Fruit fly (Drosophila melanogaster) whole organism, prepupa: ENCODE data around the gene H.
A peak's percentile ranks its signal among the peaks of the same experiment; 100 is the strongest.

ENCODE experiments used
- Blimp-1 ChIP-seq: fragments of 200-800 bp; sonication (Bioruptor generic); optimal IDR thresholded peaks from 3 replicates; lab custom pipeline; 2017; ENCODE audit warnings: missing biosample characterization, missing genetic modification characterization, mild to moderate bottlenecking, moderate library complexity, missing genetic modification reagents
- CG10631 ChIP-seq: fragments of 200-800 bp; sonication (Bioruptor generic); optimal IDR thresholded peaks from 2 replicates; lab custom pipeline; 2016; ENCODE audit warnings: missing biosample characterization, missing genetic modification characterization
- CG10669 ChIP-seq: fragments of 200-800 bp; sonication (Bioruptor generic); optimal IDR thresholded peaks from 3 replicates; lab custom pipeline; 2018; ENCODE audit warnings: missing biosample characterization, mild to moderate bottlenecking, missing genetic modification characterization, moderate library complexity
- CG11294 ChIP-seq: fragments of 200-800 bp; sonication (Bioruptor generic); IDR thresholded peaks from 2 replicates; pipeline ENCODE4 v1.3.6; 2022; ENCODE audit warnings: missing biosample characterization, missing genetic modification characterization
- CG11762 ChIP-seq: fragments of 200-800 bp; sonication (Bioruptor generic); optimal IDR thresholded peaks from 3 replicates; lab custom pipeline; 2016; ENCODE audit warnings: missing biosample characterization, missing genetic modification characterization; ENCODE audit not compliant: insufficient read depth
- CG11902 ChIP-seq: fragments of 200-800 bp; sonication (Bioruptor generic); optimal IDR thresholded peaks from 3 replicates; lab custom pipeline; 2016; ENCODE audit warnings: missing biosample characterization, missing genetic modification characterization
- CG15336 ChIP-seq: fragments of 200-800 bp; sonication (Bioruptor generic); IDR thresholded peaks from 2 replicates; pipeline ENCODE4 v1.3.6; 2022; ENCODE audit warnings: missing biosample characterization, missing genetic modification characterization
- CG1621 ChIP-seq: fragments of 200-800 bp; sonication (Bioruptor generic); optimal IDR thresholded peaks from 3 replicates; lab custom pipeline; 2018; ENCODE audit warnings: missing biosample characterization, mild to moderate bottlenecking, missing genetic modification characterization
- CG16779 ChIP-seq: fragments of 200-800 bp; sonication (Bioruptor generic); optimal IDR thresholded peaks from 3 replicates; lab custom pipeline; 2017; ENCODE audit warnings: missing biosample characterization, mild to moderate bottlenecking, missing genetic modification characterization
- CG3032 ChIP-seq: fragments of 200-800 bp; optimal IDR thresholded peaks from 2 replicates; lab custom pipeline; 2019; ENCODE audit warnings: missing biosample characterization, mild to moderate bottlenecking, missing genetic modification characterization, moderate library complexity
- CG31627 ChIP-seq: fragments of 200-800 bp; sonication (Bioruptor generic); optimal IDR thresholded peaks from 3 replicates; lab custom pipeline; 2016; ENCODE audit warnings: missing biosample characterization, missing genetic modification characterization
- CG32006 ChIP-seq: fragments of 200-800 bp; sonication (Bioruptor generic); optimal IDR thresholded peaks from 3 replicates; lab custom pipeline; 2017; ENCODE audit warnings: missing biosample characterization, mild to moderate bottlenecking, missing genetic modification characterization
- CG4318 ChIP-seq: fragments of 200-800 bp; sonication (Bioruptor generic); optimal IDR thresholded peaks from 3 replicates; lab custom pipeline; 2017; ENCODE audit warnings: missing biosample characterization, mild to moderate bottlenecking, missing genetic modification characterization
- CG6163 ChIP-seq: fragments of 200-800 bp; sonication (Bioruptor generic); IDR thresholded peaks from 3 replicates; pipeline ENCODE4 v1.3.6; 2022; ENCODE audit warnings: missing biosample characterization, missing genetic modification characterization
- CG6276 ChIP-seq: fragments of 200-800 bp; sonication (Bioruptor generic); optimal IDR thresholded peaks from 2 replicates; lab custom pipeline; 2017; ENCODE audit warnings: missing biosample characterization, mild to moderate bottlenecking, missing genetic modification characterization
- CG6808 ChIP-seq: fragments of 200-800 bp; sonication (Bioruptor generic); optimal IDR thresholded peaks from 3 replicates; lab custom pipeline; 2017; ENCODE audit warnings: missing biosample characterization, missing genetic modification characterization, mild to moderate bottlenecking, moderate library complexity, missing genetic modification reagents
- CG6854 ChIP-seq: fragments of 200-800 bp; sonication (Bioruptor generic); optimal IDR thresholded peaks from 2 replicates; lab custom pipeline; 2017; ENCODE audit warnings: missing biosample characterization, mild to moderate bottlenecking, missing genetic modification characterization
- CG8319 ChIP-seq: fragments of 200-800 bp; sonication (Bioruptor generic); optimal IDR thresholded peaks from 3 replicates; lab custom pipeline; 2016; ENCODE audit warnings: missing biosample characterization, missing genetic modification characterization
- CG8632 ChIP-seq: fragments of 200-800 bp; sonication (Bioruptor generic); optimal IDR thresholded peaks from 3 replicates; lab custom pipeline; 2016; ENCODE audit warnings: missing biosample characterization, missing genetic modification characterization
- CG9139 ChIP-seq: fragments of 200-800 bp; sonication (Bioruptor generic); optimal IDR thresholded peaks from 3 replicates; lab custom pipeline; 2017; ENCODE audit warnings: missing biosample characterization, mild to moderate bottlenecking, missing genetic modification characterization
- Eip75B ChIP-seq: fragments of 200-800 bp; sonication (Bioruptor generic); optimal IDR thresholded peaks from 3 replicates; lab custom pipeline; 2016; ENCODE audit warnings: missing biosample characterization, missing genetic modification characterization
- Eip78C ChIP-seq: fragments of 200-800 bp; sonication (Bioruptor generic); peaks from one replicate; lab custom pipeline; 2016; ENCODE audit warnings: missing biosample characterization, missing genetic modification characterization
- Gug ChIP-seq: fragments of 200-800 bp; sonication (Bioruptor generic); IDR thresholded peaks from 2 replicates; pipeline ENCODE4 v1.3.6; 2022; ENCODE audit warnings: missing biosample characterization, missing genetic modification characterization
- Hr38 ChIP-seq: sonication (Bioruptor generic); optimal IDR thresholded peaks from 2 replicates; lab custom pipeline; 2016; ENCODE audit warnings: missing biosample characterization, missing genetic modification characterization
- Hr39 ChIP-seq: fragments of 200-800 bp; sonication (Bioruptor generic); optimal IDR thresholded peaks from 2 replicates; lab custom pipeline; 2016; ENCODE audit warnings: missing biosample characterization, missing genetic modification characterization
- Hr4 ChIP-seq: fragments of 200-800 bp; sonication (Bioruptor generic); optimal IDR thresholded peaks from 3 replicates; lab custom pipeline; 2016; ENCODE audit warnings: missing biosample characterization, missing genetic modification characterization
- Lpt ChIP-seq: fragments of 200-800 bp; sonication (Bioruptor generic); optimal IDR thresholded peaks from 3 replicates; lab custom pipeline; 2016; ENCODE audit warnings: missing biosample characterization, missing genetic modification characterization
- OdsH ChIP-seq: fragments of 200-800 bp; sonication (Bioruptor generic); optimal IDR thresholded peaks from 3 replicates; lab custom pipeline; 2016; ENCODE audit warnings: missing biosample characterization, missing genetic modification characterization
- Sox102F ChIP-seq: fragments of 200-800 bp; sonication (Bioruptor generic); optimal IDR thresholded peaks from 2 replicates; lab custom pipeline; 2016; ENCODE audit warnings: missing biosample characterization, mild to moderate bottlenecking, missing genetic modification characterization
- Sox14 ChIP-seq: fragments of 200-800 bp; sonication (Bioruptor generic); optimal IDR thresholded peaks from 3 replicates; lab custom pipeline; 2016; ENCODE audit warnings: missing biosample characterization, missing genetic modification characterization
- acj6 ChIP-seq: fragments of 200-800 bp; sonication (Bioruptor generic); optimal IDR thresholded peaks from 3 replicates; lab custom pipeline; 2016; ENCODE audit warnings: missing biosample characterization, missing genetic modification characterization
- cyc ChIP-seq: fragments of 200-800 bp; sonication (Bioruptor generic); optimal IDR thresholded peaks from 3 replicates; lab custom pipeline; 2016; ENCODE audit warnings: missing biosample characterization, missing genetic modification characterization
- eg ChIP-seq: fragments of 200-800 bp; sonication (Bioruptor generic); IDR thresholded peaks from 3 replicates; pipeline ENCODE4 v1.3.6; 2022; ENCODE audit warnings: missing biosample characterization, missing genetic modification characterization
- esn ChIP-seq: fragments of 200-800 bp; sonication (Bioruptor generic); optimal IDR thresholded peaks from 2 replicates; lab custom pipeline; 2016; ENCODE audit warnings: missing biosample characterization, mild to moderate bottlenecking, missing genetic modification characterization, moderate library complexity
- fd85E ChIP-seq: fragments of 200-800 bp; sonication (Bioruptor generic); optimal IDR thresholded peaks from 3 replicates; lab custom pipeline; 2016; ENCODE audit warnings: missing biosample characterization, missing genetic modification characterization
- lz ChIP-seq: fragments of 200-800 bp; sonication (Bioruptor generic); optimal IDR thresholded peaks from 3 replicates; lab custom pipeline; 2016; ENCODE audit warnings: missing biosample characterization, missing genetic modification characterization
- net ChIP-seq: fragments of 200-800 bp; sonication (Bioruptor generic); optimal IDR thresholded peaks from 3 replicates; lab custom pipeline; 2016; ENCODE audit warnings: missing biosample characterization, missing genetic modification characterization
- pdm3 ChIP-seq: fragments of 200-800 bp; sonication (Bioruptor generic); optimal IDR thresholded peaks from 3 replicates; lab custom pipeline; 2016; ENCODE audit warnings: missing biosample characterization, missing genetic modification characterization
- salr ChIP-seq, 2 experiments: fragments of 200-800 bp; sonication (Bioruptor generic); optimal IDR thresholded peaks; 3 replicates each; lab custom pipeline; 2016 to 2018; ENCODE audit warnings: missing biosample characterization in 2 of 2, missing genetic modification characterization in 2 of 2, mild to moderate bottlenecking in 1 of 2
- ss ChIP-seq, 2 experiments: fragments of 200-800 bp; sonication (Bioruptor generic); optimal IDR thresholded peaks; 2 replicates in 1 of 2; 3 replicates in 1 of 2; lab custom pipeline; 2017 to 2018; ENCODE audit warnings: mild to moderate bottlenecking in 2 of 2, missing biosample characterization in 2 of 2, missing genetic modification characterization in 2 of 2, moderate library complexity in 1 of 2
- topi ChIP-seq: fragments of 200-800 bp; sonication (Bioruptor generic); optimal IDR thresholded peaks from 3 replicates; lab custom pipeline; 2016; ENCODE audit warnings: missing biosample characterization, missing genetic modification characterization

Gene H

DNA sequence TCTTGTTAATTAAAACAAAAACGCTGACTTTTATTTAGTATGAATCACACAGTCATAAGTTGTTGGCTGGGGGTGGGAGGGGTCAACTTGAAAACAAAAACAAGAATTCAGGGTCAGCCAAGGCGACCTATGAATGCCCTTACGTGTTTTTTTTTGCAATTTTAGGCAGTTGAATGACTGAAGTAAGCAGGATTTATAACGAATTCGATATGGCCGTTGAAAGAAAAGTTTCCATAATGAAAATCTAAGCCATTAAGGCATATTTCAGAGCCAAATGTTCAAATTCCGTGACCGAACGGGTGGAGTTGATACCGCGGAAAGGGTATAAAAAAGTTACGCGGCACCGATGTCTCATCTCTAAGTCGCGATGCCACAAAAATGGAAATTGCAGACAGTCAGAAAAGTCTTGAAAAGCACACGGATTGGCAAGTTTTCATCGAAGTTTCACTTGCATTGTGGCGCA is 12.3 kb downstream of the H start (continued):
- TF ChIP-seq net (GFP tag; lab: Kevin White, UChicago) (no peak), Gug (GFP tag; lab: Robert Waterston, UW) (peak; percentile 49), pdm3 (GFP tag; lab: Kevin White, UChicago) (no peak), CG15336 (GFP tag; lab: Robert Waterston, UW) (peak; percentile 79; the same call in 1 of the 2 replicates), CG6808 (GFP tag; lab: Kevin White, UChicago) (no peak), CG4318 (GFP tag; lab: Kevin White, UChicago) (no peak), salr (GFP tag; optimal IDR thresholded peaks at IDR 0.05; lab: Kevin White, UChicago) (no peak), CG1621 (tag; lab: Kevin White, UChicago) (no peak), ss (GFP tag; optimal IDR thresholded peaks at IDR 0.05; lab: Kevin White, UChicago) (no peak), eg (GFP tag; lab: Robert Waterston, UW) (no peak; the same call in 1 of the 3 replicates), CG10631 (no peak), lz (peak; percentile 81), OdsH (GFP tag; lab: Kevin White, UChicago) (no peak), CG11902 (GFP tag; lab: Kevin White, UChicago) (peak; percentile 54), CG32006 (GFP tag; lab: Kevin White, UChicago) (no peak), CG10669 (no peak), Lpt (GFP tag; lab: Kevin White, UChicago) (no peak), Sox14 (peak; percentile 90), topi (GFP tag; lab: Kevin White, UChicago) (no peak), CG6163 (GFP tag; lab: Robert Waterston, UW) (peak; percentile 74; the same call in 2 of the 3 replicates), CG6276 (no peak), Hr39 (GFP tag; lab: Kevin White, UChicago) (peak; percentile 84), CG3032 (tag; lab: Kevin White, UChicago) (peak; percentile 54), CG9139 (GFP tag; lab: Kevin White, UChicago) (no peak), CG6854 (no peak), CG8632 (no peak), esn (GFP tag; lab: Kevin White, UChicago) (peak; percentile 86)

- TF ChIP-seq acj6 (GFP tag; lab: Kevin White, UChicago) (no peak), cyc (GFP tag; lab: Kevin White, UChicago) (no peak), ss (GFP tag; optimal IDR thresholded peaks at IDR 0.05; lab: Kevin White, UChicago) (no peak), salr (GFP tag; optimal IDR thresholded peaks at IDR 0.05; lab: Kevin White, UChicago) (peak in 1 of 2 experiments; percentile 40), CG10631 (no peak), CG11902 (GFP tag; lab: Kevin White, UChicago) (no peak), esn (GFP tag; lab: Kevin White, UChicago) (no peak), Sox102F (GFP tag; lab: Kevin White, UChicago) (no peak), CG1621 (tag; lab: Kevin White, UChicago) (no peak), topi (GFP tag; lab: Kevin White, UChicago) (peak; percentile 18), CG6808 (GFP tag; lab: Kevin White, UChicago) (no peak), CG11762 (GFP tag; lab: Kevin White, UChicago) (peak; percentile 14), CG6163 (GFP tag; lab: Robert Waterston, UW) (peak; percentile 48; the same call in 2 of the 3 replicates), Blimp-1 (GFP tag; lab: Kevin White, UChicago) (no peak), Sox14 (no peak), Hr4 (GFP tag; lab: Kevin White, UChicago) (no peak), Eip75B (GFP tag; lab: Kevin White, UChicago) (no peak), CG11294 (GFP tag; lab: Robert Waterston, UW) (no peak), CG16779 (tag; lab: Kevin White, UChicago) (no peak), Eip78C (GFP tag; lab: Kevin White, UChicago) (peak; percentile 50), Hr38 (GFP tag; lab: Kevin White, UChicago) (no peak), CG8319 (no peak), CG31627 (GFP tag; lab: Kevin White, UChicago) (no peak), fd85E (peak; percentile 20)
These were observed 13.2 kb downstream of the H start, which contains the start of the genes Pi3K92E and Lrrk for dm6 chr3R:20634674-20635594. Gene Pi3K92E, minus strand, starts transcription at chr3R:20634732. Gene Lrrk, plus strand, starts transcription at chr3R:20635480.
